Fruit fly (Drosophila melanogaster) whole organism, embryonic: ENCODE data around the gene fru.

Experiments
- Awh ChIP-seq: fragments of 200-800 bp; sonication (Bioruptor generic); IDR thresholded peaks from 2 replicates; pipeline ENCODE4, ENCODE4 v1.3.6; 2022; ENCODE audit warnings: missing biosample characterization, missing genetic modification characterization
- CG10654 ChIP-seq: fragments of 200-800 bp; sonication (Bioruptor generic); optimal IDR thresholded peaks from 2 replicates; lab custom pipeline; 2016; ENCODE audit warnings: missing biosample characterization, missing genetic modification characterization
- CG13894 ChIP-seq: fragments of 200-800 bp; sonication (Bioruptor generic); optimal IDR thresholded peaks from 3 replicates; lab custom pipeline; 2018; ENCODE audit warnings: missing biosample characterization, mild to moderate bottlenecking, missing genetic modification characterization, moderate library complexity
- CG14965 ChIP-seq: fragments of 200-800 bp; sonication (Bioruptor generic); optimal IDR thresholded peaks from 2 replicates; lab custom pipeline; 2016; ENCODE audit warnings: missing biosample characterization, missing genetic modification characterization, borderline replicate concordance
- CG15696 ChIP-seq: fragments of 200-800 bp; sonication (Bioruptor generic); optimal IDR thresholded peaks from 2 replicates; lab custom pipeline; 2019; ENCODE audit warnings: missing biosample characterization, mild to moderate bottlenecking, missing genetic modification characterization, moderate library complexity
- CG2129 ChIP-seq: fragments of 200-800 bp; sonication (Bioruptor generic); IDR thresholded peaks from 2 replicates; pipeline ENCODE4 v1.3.6; 2022; ENCODE audit warnings: missing biosample characterization, missing genetic modification characterization; ENCODE audit not compliant: partially characterized antibody
- CG30020 ChIP-seq: fragments of 200-800 bp; optimal IDR thresholded peaks from 2 replicates; lab custom pipeline; 2019; ENCODE audit warnings: missing biosample characterization, mild to moderate bottlenecking, missing genetic modification characterization, moderate library complexity
- CG30431 ChIP-seq: fragments of 200-800 bp; sonication (Bioruptor generic); optimal IDR thresholded peaks from 2 replicates; lab custom pipeline; 2017; ENCODE audit warnings: missing biosample characterization, missing genetic modification characterization
- CG3065 ChIP-seq: fragments of 200-800 bp; sonication (Bioruptor generic); optimal IDR thresholded peaks from 2 replicates; lab custom pipeline; 2016; ENCODE audit warnings: missing biosample characterization, missing genetic modification characterization
- CG3163 ChIP-seq: fragments of 200-800 bp; sonication (Bioruptor generic); optimal IDR thresholded peaks from 3 replicates; lab custom pipeline; 2016; ENCODE audit warnings: missing biosample characterization, missing genetic modification characterization
- CG33213 ChIP-seq: fragments of 200-800 bp; sonication (Bioruptor generic); optimal IDR thresholded peaks from 3 replicates; lab custom pipeline; 2016; ENCODE audit warnings: missing biosample characterization, missing genetic modification characterization
- CG3838 ChIP-seq: fragments of 200-800 bp; sonication (Bioruptor generic); optimal IDR thresholded peaks from 3 replicates; lab custom pipeline; 2016; ENCODE audit warnings: missing biosample characterization, missing genetic modification characterization
- CG4282 ChIP-seq: fragments of 200-800 bp; sonication (Bioruptor generic); optimal IDR thresholded peaks from 2 replicates; lab custom pipeline; 2016; ENCODE audit warnings: missing biosample characterization, missing genetic modification characterization
- CG6689 ChIP-seq: fragments of 200-800 bp; sonication (Bioruptor generic); IDR thresholded peaks from 2 replicates; pipeline ENCODE4 v1.3.6; 2022; ENCODE audit warnings: missing biosample characterization, missing genetic modification characterization
- CG6813 ChIP-seq: fragments of 200-800 bp; sonication (Bioruptor generic); optimal IDR thresholded peaks from 2 replicates; lab custom pipeline; 2017; ENCODE audit warnings: missing biosample characterization, missing genetic modification characterization, mild to moderate bottlenecking, moderate library complexity, missing genetic modification reagents
- CG7271 ChIP-seq: fragments of 200-800 bp; sonication (Bioruptor generic); optimal IDR thresholded peaks from 2 replicates; lab custom pipeline; 2018; ENCODE audit warnings: missing biosample characterization, mild to moderate bottlenecking, missing genetic modification characterization, moderate library complexity
- CG8924 ChIP-seq: fragments of 200-800 bp; optimal IDR thresholded peaks from 3 replicates; lab custom pipeline; 2019; ENCODE audit warnings: missing biosample characterization, mild to moderate bottlenecking, missing genetic modification characterization, moderate library complexity
- CG9609 ChIP-seq: fragments of 200-800 bp; sonication (Bioruptor generic); optimal IDR thresholded peaks from 3 replicates; lab custom pipeline; 2016; ENCODE audit warnings: missing biosample characterization, missing genetic modification characterization
- CTCF ChIP-seq: fragments of 200-800 bp; sonication (Bioruptor generic); optimal IDR thresholded peaks from 2 replicates; lab custom pipeline; 2017; ENCODE audit warnings: missing biosample characterization, mild to moderate bottlenecking, missing genetic modification characterization, moderate library complexity
- Dbx ChIP-seq: fragments of 200-800 bp; sonication (Bioruptor generic); IDR thresholded peaks from 3 replicates; pipeline ENCODE4 v1.3.6; 2022; ENCODE audit warnings: missing biosample characterization, missing genetic modification characterization
- Dfd ChIP-seq, 2 experiments: fragments of >200 bp; optimal IDR thresholded peaks; 2 replicates each; lab custom pipeline; 2017; ENCODE audit warnings: missing biosample characterization in 2 of 2, missing genetic modification characterization in 2 of 2
- Doc3 ChIP-seq: fragments of 200-800 bp; sonication (Bioruptor generic); IDR thresholded peaks from 3 replicates; pipeline ENCODE4 v1.3.6; 2022; ENCODE audit warnings: missing biosample characterization, missing genetic modification characterization; ENCODE audit not compliant: partially characterized antibody
- Ets97D ChIP-seq: fragments of 200-800 bp; sonication (Bioruptor generic); optimal IDR thresholded peaks from 3 replicates; lab custom pipeline; 2016; ENCODE audit warnings: missing biosample characterization, missing genetic modification characterization
- Fer1 ChIP-seq: fragments of 200-800 bp; sonication (Bioruptor generic); optimal IDR thresholded peaks from 2 replicates; lab custom pipeline; 2017; ENCODE audit warnings: missing biosample characterization, mild to moderate bottlenecking, missing genetic modification characterization
- HLH54F ChIP-seq: fragments of 200-800 bp; sonication (Bioruptor generic); optimal IDR thresholded peaks from 3 replicates; lab custom pipeline; 2016; ENCODE audit warnings: missing biosample characterization, missing genetic modification characterization
- Hey ChIP-seq: fragments of 200-800 bp; sonication (Bioruptor generic); optimal IDR thresholded peaks from 3 replicates; lab custom pipeline; 2018; ENCODE audit warnings: missing biosample characterization, mild to moderate bottlenecking, missing genetic modification characterization
- Hmx ChIP-seq: fragments of 200-800 bp; sonication (Bioruptor generic); optimal IDR thresholded peaks from 2 replicates; lab custom pipeline; 2016; ENCODE audit warnings: missing biosample characterization, missing genetic modification characterization
- Hr78 ChIP-seq, 2 experiments: fragments of 200-800 bp in 1 of 2; fragments of >200 bp in 1 of 2; sonication (Bioruptor generic) in 1 of 2; optimal IDR thresholded peaks; 2 replicates each; lab custom pipeline; 2017 to 2019; ENCODE audit warnings: missing biosample characterization in 2 of 2, missing genetic modification characterization in 2 of 2, mild to moderate bottlenecking in 1 of 2, moderate library complexity in 1 of 2
- Lpt ChIP-seq: fragments of >200 bp; optimal IDR thresholded peaks from 2 replicates; lab custom pipeline; 2018; ENCODE audit warnings: missing biosample characterization, missing genetic modification characterization
- Nf-YC ChIP-seq: fragments of 200-800 bp; optimal IDR thresholded peaks from 3 replicates; lab custom pipeline; 2019; ENCODE audit warnings: missing biosample characterization, mild to moderate bottlenecking, missing genetic modification characterization, moderate library complexity
- Side ChIP-seq: fragments of 200-800 bp; sonication (Bioruptor generic); optimal IDR thresholded peaks from 2 replicates; lab custom pipeline; 2016; ENCODE audit warnings: missing biosample characterization, missing genetic modification characterization
- TFAM ChIP-seq: fragments of 200-800 bp; sonication (Bioruptor generic); optimal IDR thresholded peaks from 2 replicates; lab custom pipeline; 2017; ENCODE audit warnings: missing biosample characterization, missing genetic modification characterization, inconsistent platforms
- Tbp ChIP-seq: fragments of >200 bp; optimal IDR thresholded peaks from 2 replicates; lab custom pipeline; 2018; ENCODE audit warnings: missing biosample characterization, missing genetic modification characterization
- bbx ChIP-seq: fragments of 200-800 bp; sonication (Bioruptor generic); IDR thresholded peaks from 2 replicates; pipeline ENCODE4 v1.3.6; 2022; ENCODE audit warnings: missing biosample characterization, missing genetic modification characterization; ENCODE audit not compliant: partially characterized antibody
- chif ChIP-seq, 2 experiments: fragments of 200-800 bp; sonication (Bioruptor generic); optimal IDR thresholded peaks; 3 replicates each; lab custom pipeline; 2016; ENCODE audit warnings: missing biosample characterization in 2 of 2, missing genetic modification characterization in 2 of 2
- dan ChIP-seq: fragments of 200-800 bp; sonication (Bioruptor generic); IDR thresholded peaks from 2 replicates; pipeline ENCODE4 v1.3.6; 2022; ENCODE audit warnings: missing biosample characterization, missing genetic modification characterization
- dmrt99B ChIP-seq: fragments of 200-800 bp; sonication (Bioruptor generic); optimal IDR thresholded peaks from 2 replicates; lab custom pipeline; 2018; ENCODE audit warnings: missing biosample characterization, mild to moderate bottlenecking, missing genetic modification characterization, moderate library complexity
- dpn ChIP-seq, 2 experiments: fragments of 200-800 bp; sonication (Bioruptor generic); optimal IDR thresholded peaks; 3 replicates each; lab custom pipeline; 2016; ENCODE audit warnings: missing biosample characterization in 2 of 2, missing genetic modification characterization in 2 of 2
- ems ChIP-seq: fragments of 200-800 bp; sonication (Bioruptor generic); optimal IDR thresholded peaks from 3 replicates; lab custom pipeline; 2016; ENCODE audit warnings: missing biosample characterization, missing genetic modification characterization
- fd96Cb ChIP-seq: fragments of 200-800 bp; sonication (Bioruptor generic); optimal IDR thresholded peaks from 2 replicates; lab custom pipeline; 2018; ENCODE audit warnings: missing biosample characterization, mild to moderate bottlenecking, missing genetic modification characterization, moderate library complexity
- gt ChIP-seq: fragments of 200-800 bp; sonication (Bioruptor generic); IDR thresholded peaks from 2 replicates; pipeline ENCODE4 v1.3.6; 2022; ENCODE audit warnings: missing biosample characterization, missing genetic modification characterization
- her ChIP-seq: fragments of 200-800 bp; sonication (Bioruptor generic); optimal IDR thresholded peaks from 2 replicates; lab custom pipeline; 2016; ENCODE audit warnings: missing biosample characterization, missing genetic modification characterization
- lola ChIP-seq, 3 experiments: fragments of >200 bp in 2 of 3; fragments of 200-800 bp in 1 of 3; sonication (Bioruptor generic) in 1 of 3; optimal IDR thresholded peaks; 2 replicates each; lab custom pipeline; 2017 to 2019; ENCODE audit warnings: missing biosample characterization in 3 of 3, missing genetic modification characterization in 3 of 3, mild to moderate bottlenecking in 1 of 3, moderate library complexity in 1 of 3
- run ChIP-seq: fragments of 200-800 bp; sonication (Bioruptor generic); optimal IDR thresholded peaks from 3 replicates; lab custom pipeline; 2018; ENCODE audit warnings: missing biosample characterization, mild to moderate bottlenecking, missing genetic modification characterization
- sd ChIP-seq: fragments of 200-800 bp; sonication (Bioruptor generic); optimal IDR thresholded peaks from 3 replicates; lab custom pipeline; 2018; ENCODE audit warnings: missing biosample characterization, mild to moderate bottlenecking, missing genetic modification characterization, moderate library complexity
- tap ChIP-seq: fragments of 200-800 bp; optimal IDR thresholded peaks from 3 replicates; lab custom pipeline; 2019; ENCODE audit warnings: missing biosample characterization, mild to moderate bottlenecking, missing genetic modification characterization, moderate library complexity
- ttk ChIP-seq: fragments of 200-800 bp; sonication (Bioruptor generic); IDR thresholded peaks from 2 replicates; pipeline ENCODE4 v2.1.2; 2022; ENCODE audit warnings: missing biosample characterization, missing genetic modification characterization
- zen2 ChIP-seq: fragments of 200-800 bp; sonication (Bioruptor generic); IDR thresholded peaks from 3 replicates; pipeline ENCODE4 v1.3.6; 2022; ENCODE audit warnings: missing biosample characterization, missing genetic modification characterization; ENCODE audit not compliant: partially characterized antibody
- zfh2 ChIP-seq: fragments of 200-800 bp; sonication (Bioruptor generic); optimal IDR thresholded peaks from 2 replicates; lab custom pipeline; 2016; ENCODE audit warnings: missing biosample characterization, missing genetic modification characterization

The fru gene

dm6 chr3R:18396801-18397604 lies 148.4 kb downstream of the fru start, which contains the start of gene Vti1b (continued):
- TF ChIP-seq Hmx (GFP tag; lab: Kevin White, UChicago), result peak; percentile 86
- peak; percentile 92 for TF ChIP-seq HLH54F (GFP tag; lab: Kevin White, UChicago)
- peak in 1 of 2 experiments; percentile 89 for TF ChIP-seq Hr78 (GFP tag; optimal IDR thresholded peaks at IDR 0.05; lab: Kevin White, UChicago)
- peak; percentile 93 to 97 for TF ChIP-seq chif (GFP tag; optimal IDR thresholded peaks at IDR 0.05; lab: Kevin White, UChicago)
- TF ChIP-seq Ets97D, result peak; percentile 78
- peak; percentile 75 for TF ChIP-seq sd (tag; lab: Kevin White, UChicago)
- peak; percentile 74 for TF ChIP-seq TFAM (GFP tag; lab: Kevin White, UChicago)
- no peak for TF ChIP-seq bbx
- TF ChIP-seq CG8924 (tag; lab: Kevin White, UChicago), result peak; percentile 96
- TF ChIP-seq ttk (GFP tag; lab: Robert Waterston, UW), result peak; percentile 92
- peak; percentile 52 for TF ChIP-seq CTCF (GFP tag; lab: Kevin White, UChicago)
- TF ChIP-seq Dbx, result peak; percentile 88
- TF ChIP-seq CG33213, result peak; percentile 93
- peak; percentile 95 for TF ChIP-seq dmrt99B
- peak; percentile 33 for TF ChIP-seq CG13894
- TF ChIP-seq CG3838, result peak; percentile 89
- no peak for TF ChIP-seq Dfd (GFP tag; optimal IDR thresholded peaks at IDR 0.05; lab: Kevin White, UChicago)
- peak in 1 of 3 experiments; percentile 91 for TF ChIP-seq lola (GFP tag; optimal IDR thresholded peaks at IDR 0.05; lab: Kevin White, UChicago)
- peak; percentile 92 for TF ChIP-seq CG30431 (GFP tag; lab: Kevin White, UChicago)
- peak; percentile 84 for TF ChIP-seq CG3163 (GFP tag; lab: Kevin White, UChicago)
- TF ChIP-seq dan (GFP tag; lab: Robert Waterston, UW), result peak; percentile 83
- TF ChIP-seq CG7271, result peak; percentile 70
- TF ChIP-seq Hey (tag; lab: Kevin White, UChicago), result peak; percentile 0
- TF ChIP-seq CG10654, result peak; percentile 90
- TF ChIP-seq Nf-YC (tag; lab: Kevin White, UChicago), result peak; percentile 76
- TF ChIP-seq Fer1, result peak; percentile 93
- TF ChIP-seq Lpt (GFP tag; lab: Kevin White, UChicago), result no peak
- TF ChIP-seq Side, result peak; percentile 88
- peak; percentile 95 for TF ChIP-seq fd96Cb
- TF ChIP-seq zfh2 (GFP tag; lab: Kevin White, UChicago), result peak; percentile 85
- peak; percentile 93 for TF ChIP-seq CG6689
- no peak for TF ChIP-seq CG2129 (GFP tag; lab: Robert Waterston, UW)
- TF ChIP-seq CG3065, result peak; percentile 87
- TF ChIP-seq Tbp (GFP tag; lab: Kevin White, UChicago), result no peak
- no peak; the same call in 2 of the 3 replicates for TF ChIP-seq Doc3 (GFP tag; lab: Robert Waterston, UW)
- TF ChIP-seq CG9609 (GFP tag; lab: Kevin White, UChicago), result peak; percentile 91
- TF ChIP-seq ems (GFP tag; lab: Kevin White, UChicago), result peak; percentile 91
- TF ChIP-seq CG15696 (tag; lab: Kevin White, UChicago), result peak; percentile 76
- peak; percentile 7; the same call in 1 of the 3 replicates for TF ChIP-seq zen2 (GFP tag; lab: Robert Waterston, UW)
- peak; percentile 84 to 96 for TF ChIP-seq dpn (GFP tag; optimal IDR thresholded peaks at IDR 0.05; lab: Kevin White, UChicago)
- peak; percentile 61 for TF ChIP-seq CG14965 (GFP tag; lab: Kevin White, UChicago)
- peak; percentile 84 for TF ChIP-seq Awh (GFP tag; lab: Robert Waterston, UW)
- TF ChIP-seq CG6813 (GFP tag; lab: Kevin White, UChicago), result peak; percentile 89
- TF ChIP-seq CG30020 (tag; lab: Kevin White, UChicago), result peak; percentile 68
- TF ChIP-seq gt, result peak; percentile 82
- TF ChIP-seq tap (tag; lab: Kevin White, UChicago), result peak; percentile 94
- peak; percentile 74 for TF ChIP-seq CG4282 (GFP tag; lab: Kevin White, UChicago)
- peak; percentile 77 for TF ChIP-seq run
- peak; percentile 85 for TF ChIP-seq her
